Worm (Caenorhabditis elegans): ENCODE measurements around the gene W09B6.4.

ce11 chrII:1131367-1131766 lies 9.3 kb downstream of the W09B6.4 start:
- TF ChIP-seq nfya-1 (tag; optimal IDR thresholded peaks at IDR 0.05) (no peak), mec-3 (tag; optimal IDR thresholded peaks at IDR 0.05; ENCODE audit: borderline replicate concordance) (no peak)

Data from whole organism, late embryonic.